Fruit fly (Drosophila melanogaster) whole organism, prepupa: ENCODE results near the gene PH4alphaPV.

Experiments used
- Blimp-1 ChIP-seq: fragments of 200-800 bp; sonication (Bioruptor generic); optimal IDR thresholded peaks from 3 replicates; lab custom pipeline; 2017; ENCODE audit warnings: missing biosample characterization, missing genetic modification characterization, mild to moderate bottlenecking, moderate library complexity, missing genetic modification reagents
- CG10631 ChIP-seq: fragments of 200-800 bp; sonication (Bioruptor generic); optimal IDR thresholded peaks from 2 replicates; lab custom pipeline; 2016; ENCODE audit warnings: missing biosample characterization, missing genetic modification characterization
- CG10669 ChIP-seq: fragments of 200-800 bp; sonication (Bioruptor generic); optimal IDR thresholded peaks from 3 replicates; lab custom pipeline; 2018; ENCODE audit warnings: missing biosample characterization, mild to moderate bottlenecking, missing genetic modification characterization, moderate library complexity
- CG11294 ChIP-seq: fragments of 200-800 bp; sonication (Bioruptor generic); IDR thresholded peaks from 2 replicates; pipeline ENCODE4 v1.3.6; 2022; ENCODE audit warnings: missing biosample characterization, missing genetic modification characterization
- CG11762 ChIP-seq: fragments of 200-800 bp; sonication (Bioruptor generic); optimal IDR thresholded peaks from 3 replicates; lab custom pipeline; 2016; ENCODE audit warnings: missing biosample characterization, missing genetic modification characterization; ENCODE audit not compliant: insufficient read depth
- CG11902 ChIP-seq: fragments of 200-800 bp; sonication (Bioruptor generic); optimal IDR thresholded peaks from 3 replicates; lab custom pipeline; 2016; ENCODE audit warnings: missing biosample characterization, missing genetic modification characterization
- CG32006 ChIP-seq: fragments of 200-800 bp; sonication (Bioruptor generic); optimal IDR thresholded peaks from 3 replicates; lab custom pipeline; 2017; ENCODE audit warnings: missing biosample characterization, mild to moderate bottlenecking, missing genetic modification characterization
- CG3919 ChIP-seq: fragments of 200-800 bp; sonication (Bioruptor generic); optimal IDR thresholded peaks from 3 replicates; lab custom pipeline; 2016; ENCODE audit warnings: missing biosample characterization, missing genetic modification characterization
- CG4318 ChIP-seq: fragments of 200-800 bp; sonication (Bioruptor generic); optimal IDR thresholded peaks from 3 replicates; lab custom pipeline; 2017; ENCODE audit warnings: missing biosample characterization, mild to moderate bottlenecking, missing genetic modification characterization
- CG6163 ChIP-seq: fragments of 200-800 bp; sonication (Bioruptor generic); IDR thresholded peaks from 3 replicates; pipeline ENCODE4 v1.3.6; 2022; ENCODE audit warnings: missing biosample characterization, missing genetic modification characterization
- CG6276 ChIP-seq: fragments of 200-800 bp; sonication (Bioruptor generic); optimal IDR thresholded peaks from 2 replicates; lab custom pipeline; 2017; ENCODE audit warnings: missing biosample characterization, mild to moderate bottlenecking, missing genetic modification characterization
- CG6808 ChIP-seq: fragments of 200-800 bp; sonication (Bioruptor generic); optimal IDR thresholded peaks from 3 replicates; lab custom pipeline; 2017; ENCODE audit warnings: missing biosample characterization, missing genetic modification characterization, mild to moderate bottlenecking, moderate library complexity, missing genetic modification reagents
- CG7368 ChIP-seq: fragments of 200-800 bp; sonication (Bioruptor generic); optimal IDR thresholded peaks from 3 replicates; lab custom pipeline; 2016; ENCODE audit warnings: missing biosample characterization, missing genetic modification characterization
- CG8119 ChIP-seq: fragments of 200-800 bp; sonication (Bioruptor generic); IDR thresholded peaks from 3 replicates; pipeline ENCODE4 v1.3.6; 2022; ENCODE audit warnings: missing biosample characterization, missing genetic modification characterization
- CG8632 ChIP-seq: fragments of 200-800 bp; sonication (Bioruptor generic); optimal IDR thresholded peaks from 3 replicates; lab custom pipeline; 2016; ENCODE audit warnings: missing biosample characterization, missing genetic modification characterization
- CG9139 ChIP-seq: fragments of 200-800 bp; sonication (Bioruptor generic); optimal IDR thresholded peaks from 3 replicates; lab custom pipeline; 2017; ENCODE audit warnings: missing biosample characterization, mild to moderate bottlenecking, missing genetic modification characterization
- Eip75B ChIP-seq: fragments of 200-800 bp; sonication (Bioruptor generic); optimal IDR thresholded peaks from 3 replicates; lab custom pipeline; 2016; ENCODE audit warnings: missing biosample characterization, missing genetic modification characterization
- Ets21C ChIP-seq: fragments of 200-800 bp; sonication (Bioruptor generic); optimal IDR thresholded peaks from 3 replicates; lab custom pipeline; 2016; ENCODE audit warnings: missing biosample characterization, missing genetic modification characterization
- Ets96B ChIP-seq: fragments of 200-800 bp; optimal IDR thresholded peaks from 2 replicates; lab custom pipeline; 2019; ENCODE audit warnings: missing biosample characterization, mild to moderate bottlenecking, missing genetic modification characterization, moderate library complexity
- Gug ChIP-seq: fragments of 200-800 bp; sonication (Bioruptor generic); IDR thresholded peaks from 2 replicates; pipeline ENCODE4 v1.3.6; 2022; ENCODE audit warnings: missing biosample characterization, missing genetic modification characterization
- Hr38 ChIP-seq: sonication (Bioruptor generic); optimal IDR thresholded peaks from 2 replicates; lab custom pipeline; 2016; ENCODE audit warnings: missing biosample characterization, missing genetic modification characterization
- Hr4 ChIP-seq: fragments of 200-800 bp; sonication (Bioruptor generic); optimal IDR thresholded peaks from 3 replicates; lab custom pipeline; 2016; ENCODE audit warnings: missing biosample characterization, missing genetic modification characterization
- OdsH ChIP-seq: fragments of 200-800 bp; sonication (Bioruptor generic); optimal IDR thresholded peaks from 3 replicates; lab custom pipeline; 2016; ENCODE audit warnings: missing biosample characterization, missing genetic modification characterization
- Smox ChIP-seq: fragments of 200-800 bp; sonication (Bioruptor generic); optimal IDR thresholded peaks from 3 replicates; lab custom pipeline; 2016; ENCODE audit warnings: missing biosample characterization, missing genetic modification characterization
- Sox14 ChIP-seq: fragments of 200-800 bp; sonication (Bioruptor generic); optimal IDR thresholded peaks from 3 replicates; lab custom pipeline; 2016; ENCODE audit warnings: missing biosample characterization, missing genetic modification characterization
- achi ChIP-seq: fragments of 200-800 bp; sonication (Bioruptor generic); optimal IDR thresholded peaks from 3 replicates; lab custom pipeline; 2016; ENCODE audit warnings: missing biosample characterization, missing genetic modification characterization
- dsx ChIP-seq: fragments of 200-800 bp; optimal IDR thresholded peaks from 3 replicates; lab custom pipeline; 2019; ENCODE audit warnings: missing biosample characterization, mild to moderate bottlenecking, missing genetic modification characterization, moderate library complexity; ENCODE audit not compliant: poor library complexity, severe bottlenecking
- eg ChIP-seq: fragments of 200-800 bp; sonication (Bioruptor generic); IDR thresholded peaks from 3 replicates; pipeline ENCODE4 v1.3.6; 2022; ENCODE audit warnings: missing biosample characterization, missing genetic modification characterization
- esn ChIP-seq: fragments of 200-800 bp; sonication (Bioruptor generic); optimal IDR thresholded peaks from 2 replicates; lab custom pipeline; 2016; ENCODE audit warnings: missing biosample characterization, mild to moderate bottlenecking, missing genetic modification characterization, moderate library complexity
- fd59A ChIP-seq: fragments of 200-800 bp; sonication (Bioruptor generic); optimal IDR thresholded peaks from 2 replicates; lab custom pipeline; 2017; ENCODE audit warnings: missing biosample characterization, mild to moderate bottlenecking, missing genetic modification characterization, missing genetic modification reagents
- pdm3 ChIP-seq: fragments of 200-800 bp; sonication (Bioruptor generic); optimal IDR thresholded peaks from 3 replicates; lab custom pipeline; 2016; ENCODE audit warnings: missing biosample characterization, missing genetic modification characterization
- svp ChIP-seq: fragments of 200-800 bp; sonication (Bioruptor generic); peaks from one replicate; lab custom pipeline; 2016; ENCODE audit warnings: missing biosample characterization, missing genetic modification characterization
- vri ChIP-seq: fragments of 200-800 bp; sonication (Bioruptor generic); optimal IDR thresholded peaks from 3 replicates; lab custom pipeline; 2016; ENCODE audit warnings: missing biosample characterization, mild to moderate bottlenecking, missing genetic modification characterization

Gene PH4alphaPV

dm6 chr3R:30689653-30690052, 41.3 kb upstream of the PH4alphaPV start (continued):
- TF ChIP-seq CG4318 (GFP tag; lab: Kevin White, UChicago) (no peak), CG8632 (GFP tag; lab: Kevin White, UChicago) (peak; percentile 6), svp (GFP tag; lab: Kevin White, UChicago) (peak; percentile 83), dsx (GFP tag; lab: Kevin White, UChicago) (no peak), Gug (GFP tag; lab: Robert Waterston, UW) (peak; percentile 85)
- TF ChIP-seq, all 60 proteins: peak for 43

DNA sequence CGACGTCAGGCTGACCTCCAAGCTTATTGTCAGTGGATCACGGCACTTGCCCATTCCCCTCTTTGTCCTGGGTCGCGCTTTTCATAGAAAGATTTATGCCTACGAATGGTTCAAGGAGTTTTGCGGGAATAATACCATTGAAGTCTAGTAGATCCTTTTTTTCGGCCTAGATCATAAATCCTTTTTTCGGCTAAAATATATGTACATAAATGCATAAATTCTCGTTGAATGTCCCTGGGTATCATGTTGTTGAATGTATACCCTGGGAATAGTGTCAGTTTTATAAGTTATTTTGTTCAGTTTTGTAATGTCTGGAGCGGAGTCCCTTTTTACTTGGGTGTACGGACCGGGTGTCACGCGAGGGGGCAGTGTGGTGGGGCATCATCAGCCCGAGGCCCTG, 1.3 kb upstream of the PH4alphaPV start, which contains the start of gene CG34433:
Gene CG34433 (plus strand): TSS at position 301 of the 400 bp plus-strand sequence.
- TF ChIP-seq CG10631 (no peak), fd59A (GFP tag; lab: Kevin White, UChicago) (no peak), Hr38 (GFP tag; lab: Kevin White, UChicago) (no peak)

- TF ChIP-seq Hr4 (GFP tag; lab: Kevin White, UChicago) (no peak), CG32006 (GFP tag; lab: Kevin White, UChicago) (no peak), CG11294 (GFP tag; lab: Robert Waterston, UW) (no peak), CG7368 (GFP tag; lab: Kevin White, UChicago) (no peak), dsx (GFP tag; lab: Kevin White, UChicago) (no peak), CG9139 (GFP tag; lab: Kevin White, UChicago) (no peak), Smox (no peak), pdm3 (GFP tag; lab: Kevin White, UChicago) (no peak), CG6163 (GFP tag; lab: Robert Waterston, UW) (no peak), Sox14 (no peak), Ets96B (tag; lab: Kevin White, UChicago) (no peak), CG10669 (GFP tag; lab: Kevin White, UChicago) (no peak), Blimp-1 (GFP tag; lab: Kevin White, UChicago) (no peak), achi (GFP tag; lab: Kevin White, UChicago) (no peak), fd59A (GFP tag; lab: Kevin White, UChicago) (no peak), CG11902 (GFP tag; lab: Kevin White, UChicago) (no peak), vri (GFP tag; lab: Kevin White, UChicago) (no peak), CG6808 (GFP tag; lab: Kevin White, UChicago) (no peak), CG6276 (GFP tag; lab: Kevin White, UChicago) (no peak), Gug (GFP tag; lab: Robert Waterston, UW) (no peak)
Observed at dm6 chr3R:30648851-30649250, 500 bp upstream of the PH4alphaPV start, which contains the start of gene CG34432. Gene CG34432, plus strand, starts transcription at chr3R:30649151.

DNA sequence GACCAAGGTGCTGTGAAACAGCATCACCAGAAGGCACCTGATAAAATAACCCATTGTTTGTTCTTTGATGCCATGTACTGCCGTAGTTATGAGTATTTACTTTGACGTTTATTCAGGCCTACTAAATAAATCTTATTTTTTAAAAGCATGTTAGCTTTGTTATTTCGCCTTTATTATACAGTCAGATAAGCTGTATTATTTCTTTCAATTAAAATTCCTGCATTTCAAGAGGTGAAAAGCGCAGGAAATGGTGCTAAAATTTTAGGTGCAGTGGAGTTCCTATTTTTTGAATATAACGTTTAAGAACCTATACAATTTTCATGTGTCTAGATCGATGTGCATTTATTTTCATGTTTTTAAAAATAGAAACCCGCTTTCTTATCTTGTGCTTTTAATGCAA, 2.6 kb downstream of the PH4alphaPV start, which contains the start of gene CG31013:
Gene CG31013 (minus strand): TSS at position 101 of the 400 bp plus-strand sequence.
- TF ChIP-seq vri (GFP tag; lab: Kevin White, UChicago) (no peak), Ets21C (GFP tag; lab: Kevin White, UChicago) (no peak), CG8119 (GFP tag; lab: Robert Waterston, UW) (no peak), CG4318 (GFP tag; lab: Kevin White, UChicago) (no peak), CG7368 (GFP tag; lab: Kevin White, UChicago) (no peak), CG11294 (GFP tag; lab: Robert Waterston, UW) (no peak), OdsH (GFP tag; lab: Kevin White, UChicago) (no peak), eg (GFP tag; lab: Robert Waterston, UW) (no peak), Hr38 (GFP tag; lab: Kevin White, UChicago) (no peak), CG3919 (GFP tag; lab: Kevin White, UChicago) (no peak), Eip75B (GFP tag; lab: Kevin White, UChicago) (no peak), CG11762 (GFP tag; lab: Kevin White, UChicago) (no peak), esn (GFP tag; lab: Kevin White, UChicago) (no peak), dsx (GFP tag; lab: Kevin White, UChicago) (no peak), Gug (GFP tag; lab: Robert Waterston, UW) (no peak), achi (GFP tag; lab: Kevin White, UChicago) (no peak)
